Worm (Caenorhabditis elegans): Measurements from ENCODE around the gene htz-1.
A peak's percentile ranks its signal among the peaks of the same experiment; 100 is the strongest.

ce11 chrIV:4406054-4406539 lies 39.9 kb upstream of the htz-1 start:
- TF ChIP-seq dao-5 (tag; optimal IDR thresholded peaks at IDR 0.05) (no peak), W03F9.2 (tag; optimal IDR thresholded peaks at IDR 0.05) (no peak), him-1 (tag; optimal IDR thresholded peaks at IDR 0.05) (peak; percentile 24)

Measured in whole organism, L4/young adult.